Fruit fly (Drosophila melanogaster) whole organism, pupa: ENCODE data around the gene CG31705.

Experiments used
- CG10348 ChIP-seq: fragments of 200-800 bp; sonication (Bioruptor generic); IDR thresholded peaks from 2 replicates; pipeline ENCODE4 v1.3.6; 2022; ENCODE audit warnings: missing biosample characterization, missing genetic modification characterization
- CG12605 ChIP-seq: fragments of 200-800 bp; sonication (Bioruptor generic); IDR thresholded peaks from 2 replicates; pipeline ENCODE4 v1.3.6; 2022; ENCODE audit warnings: missing biosample characterization, missing genetic modification characterization
- CG14655 ChIP-seq: fragments of 200-800 bp; sonication (Bioruptor generic); optimal IDR thresholded peaks from 3 replicates; lab custom pipeline; 2017; ENCODE audit warnings: mild to moderate bottlenecking, missing biosample characterization, missing genetic modification reagents, missing genetic modification characterization
- CG32121 ChIP-seq: fragments of 200-800 bp; sonication (Bioruptor generic); IDR thresholded peaks from 2 replicates; pipeline ENCODE4 v1.3.6; 2022; ENCODE audit warnings: missing biosample characterization, missing genetic modification characterization
- CG34367 ChIP-seq: fragments of 200-800 bp; sonication (Bioruptor generic); optimal IDR thresholded peaks from 2 replicates; lab custom pipeline; 2018; ENCODE audit warnings: missing biosample characterization, mild to moderate bottlenecking, missing genetic modification characterization
- CG8159 ChIP-seq: fragments of 200-800 bp; sonication (Bioruptor generic); optimal IDR thresholded peaks from 3 replicates; lab custom pipeline; 2018; ENCODE audit warnings: missing biosample characterization, mild to moderate bottlenecking, missing genetic modification characterization, moderate library complexity
- CG8301 ChIP-seq: fragments of 200-800 bp; sonication (Bioruptor generic); optimal IDR thresholded peaks from 2 replicates; lab custom pipeline; 2018; ENCODE audit warnings: missing biosample characterization, mild to moderate bottlenecking, missing genetic modification characterization
- Pif1A ChIP-seq: fragments of 200-800 bp; sonication (Bioruptor generic); optimal IDR thresholded peaks from 3 replicates; lab custom pipeline; 2016; ENCODE audit warnings: missing biosample characterization, missing genetic modification characterization
- Pif1B ChIP-seq: fragments of 200-800 bp; sonication (Bioruptor generic); optimal IDR thresholded peaks from 3 replicates; lab custom pipeline; 2016; ENCODE audit warnings: missing biosample characterization, missing genetic modification characterization
- fd96Ca ChIP-seq: fragments of 200-800 bp; sonication (Bioruptor generic); IDR thresholded peaks from 3 replicates; pipeline ENCODE4 v1.3.6; 2022; ENCODE audit warnings: missing biosample characterization, missing genetic modification characterization
- rn ChIP-seq: fragments of 200-800 bp; sonication (Bioruptor generic); IDR thresholded peaks from 2 replicates; pipeline ENCODE4 v1.3.6; 2022; ENCODE audit warnings: missing biosample characterization, missing genetic modification characterization

DNA sequence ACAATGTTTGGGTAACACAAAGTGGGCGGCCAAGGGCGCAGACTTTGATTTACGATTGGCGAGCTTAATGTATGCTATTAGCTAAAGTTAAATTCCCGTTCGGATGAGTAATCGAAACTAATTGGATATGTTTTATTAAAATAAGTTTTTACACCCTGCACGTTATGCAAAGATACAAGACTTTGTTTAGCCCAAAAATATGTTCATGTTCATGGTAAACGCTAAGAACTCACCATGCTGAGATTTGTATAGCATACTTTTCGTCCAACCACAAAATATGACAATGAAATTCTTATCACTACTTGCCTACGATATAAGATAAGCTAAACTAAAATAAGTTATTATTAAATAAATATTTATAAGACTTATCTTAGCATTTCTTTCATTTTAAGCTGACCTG lies 53.0 kb downstream of the CG31705 start:
- no peak for TF ChIP-seq Pif1B (GFP tag; lab: Kevin White, UChicago)
- TF ChIP-seq Pif1A (GFP tag; lab: Kevin White, UChicago), result no peak
- TF ChIP-seq CG8159, result no peak
- TF ChIP-seq CG12605 (GFP tag; lab: Robert Waterston, UW), result no peak
- no peak for TF ChIP-seq CG10348 (GFP tag; lab: Robert Waterston, UW)
- TF ChIP-seq CG14655 (GFP tag; lab: Kevin White, UChicago), result no peak
- TF ChIP-seq rn (GFP tag; lab: Robert Waterston, UW), result no peak
- TF ChIP-seq CG32121 (GFP tag; lab: Robert Waterston, UW), result no peak
- no peak for TF ChIP-seq fd96Ca (GFP tag; lab: Robert Waterston, UW)
- TF ChIP-seq CG8301 (tag; lab: Kevin White, UChicago), result no peak
- no peak for TF ChIP-seq CG34367
